Fruit fly (Drosophila melanogaster) whole organism, embryonic: ENCODE results near the gene xmas.

Experiments used
- CG10431 ChIP-seq: fragments of 200-800 bp; sonication (Bioruptor generic); optimal IDR thresholded peaks from 3 replicates; lab custom pipeline; 2018; ENCODE audit warnings: missing biosample characterization, mild to moderate bottlenecking, missing genetic modification characterization
- CG11695 ChIP-seq: fragments of 200-800 bp; sonication (Bioruptor generic); IDR thresholded peaks from 3 replicates; pipeline ENCODE4 v1.3.6; 2022; ENCODE audit warnings: missing biosample characterization, missing genetic modification characterization
- CG13424 ChIP-seq: fragments of 200-800 bp; sonication (Bioruptor generic); optimal IDR thresholded peaks from 2 replicates; lab custom pipeline; 2019; ENCODE audit warnings: missing biosample characterization, mild to moderate bottlenecking, missing genetic modification characterization, moderate library complexity
- CG14710 ChIP-seq: fragments of 200-800 bp; sonication (Bioruptor generic); optimal IDR thresholded peaks from 3 replicates; lab custom pipeline; 2019; ENCODE audit warnings: missing biosample characterization, mild to moderate bottlenecking, missing genetic modification characterization, moderate library complexity
- CG1647 ChIP-seq: fragments of 200-800 bp; sonication (Bioruptor generic); optimal IDR thresholded peaks from 3 replicates; lab custom pipeline; 2016; ENCODE audit warnings: missing biosample characterization, missing genetic modification characterization
- CG17385 ChIP-seq: fragments of 200-800 bp; sonication (Bioruptor generic); optimal IDR thresholded peaks from 3 replicates; lab custom pipeline; 2018; ENCODE audit warnings: missing biosample characterization, mild to moderate bottlenecking, missing genetic modification characterization
- CG17612 ChIP-seq: fragments of 200-800 bp; sonication (Bioruptor generic); IDR thresholded peaks from 2 replicates; pipeline ENCODE4 v1.3.6; 2022; ENCODE audit warnings: missing biosample characterization, missing genetic modification characterization
- CG2712 ChIP-seq: fragments of 200-800 bp; optimal IDR thresholded peaks from 3 replicates; lab custom pipeline; 2019; ENCODE audit warnings: missing biosample characterization, mild to moderate bottlenecking, missing genetic modification characterization, moderate library complexity
- CG32532 ChIP-seq: fragments of 200-800 bp; sonication (Bioruptor generic); IDR thresholded peaks from 2 replicates; pipeline ENCODE4 v1.3.6; 2022; ENCODE audit warnings: missing biosample characterization, missing genetic modification characterization
- CG34376 ChIP-seq: fragments of 200-800 bp; sonication (Bioruptor generic); optimal IDR thresholded peaks from 2 replicates; lab custom pipeline; 2018; ENCODE audit warnings: missing biosample characterization, mild to moderate bottlenecking, missing genetic modification characterization
- CG43689 ChIP-seq: fragments of 200-800 bp; sonication (Bioruptor generic); IDR thresholded peaks from 2 replicates; pipeline ENCODE4 v1.3.6; 2022; ENCODE audit warnings: missing biosample characterization, missing genetic modification characterization
- CG4617 ChIP-seq: fragments of 200-800 bp; sonication (Bioruptor generic); optimal IDR thresholded peaks from 3 replicates; lab custom pipeline; 2016; ENCODE audit warnings: missing biosample characterization, missing genetic modification characterization, borderline replicate concordance
- CG7357 ChIP-seq: fragments of 200-800 bp; sonication (Bioruptor generic); IDR thresholded peaks from 3 replicates; pipeline ENCODE4 v1.3.6; 2022; ENCODE audit warnings: missing biosample characterization, missing genetic modification characterization
- CoRest ChIP-seq: fragments of 200-800 bp; sonication (Bioruptor generic); optimal IDR thresholded peaks from 3 replicates; lab custom pipeline; 2018; ENCODE audit warnings: missing biosample characterization, mild to moderate bottlenecking, missing genetic modification characterization, moderate library complexity
- CrebB ChIP-seq: fragments of 200-800 bp; sonication (Bioruptor generic); optimal IDR thresholded peaks from 3 replicates; lab custom pipeline; 2018; ENCODE audit warnings: missing biosample characterization, mild to moderate bottlenecking, missing genetic modification characterization
- H2.0 ChIP-seq: fragments of 200-800 bp; sonication (Bioruptor generic); IDR thresholded peaks from 2 replicates; pipeline ENCODE4 v1.3.6; 2022; ENCODE audit warnings: missing biosample characterization, missing genetic modification characterization
- HLH3B ChIP-seq: fragments of 200-800 bp; sonication (Bioruptor generic); IDR thresholded peaks from 2 replicates; pipeline ENCODE4 v1.3.6; 2022; ENCODE audit warnings: missing biosample characterization, missing genetic modification characterization
- HLHmδ ChIP-seq: fragments of 200-800 bp; sonication (Bioruptor generic); optimal IDR thresholded peaks from 2 replicates; lab custom pipeline; 2018; ENCODE audit warnings: missing biosample characterization, mild to moderate bottlenecking, missing genetic modification characterization, moderate library complexity
- Myb ChIP-seq: fragments of 200-800 bp; sonication (Bioruptor generic); optimal IDR thresholded peaks from 2 replicates; lab custom pipeline; 2016; ENCODE audit warnings: missing biosample characterization, missing genetic modification characterization
- NfI ChIP-seq: fragments of 200-800 bp; sonication (Bioruptor generic); optimal IDR thresholded peaks from 3 replicates; lab custom pipeline; 2018; ENCODE audit warnings: missing biosample characterization, mild to moderate bottlenecking, missing genetic modification characterization, moderate library complexity
- Opbp ChIP-seq: fragments of 200-800 bp; sonication (Bioruptor generic); IDR thresholded peaks from 3 replicates; pipeline ENCODE4 v1.3.6; 2022; ENCODE audit warnings: missing biosample characterization, missing genetic modification characterization; ENCODE audit not compliant: partially characterized antibody
- Pdp1 ChIP-seq, 2 experiments: fragments of 200-800 bp; sonication (Bioruptor generic); optimal IDR thresholded peaks; 3 replicates each; lab custom pipeline; 2016; ENCODE audit warnings: missing biosample characterization in 2 of 2, missing genetic modification characterization in 2 of 2, mild to moderate bottlenecking in 1 of 2, moderate library complexity in 1 of 2
- Sry-δ ChIP-seq: fragments of 200-800 bp; sonication (Bioruptor generic); optimal IDR thresholded peaks from 2 replicates; lab custom pipeline; 2016; ENCODE audit warnings: missing biosample characterization, missing genetic modification characterization
- ara ChIP-seq: fragments of 200-800 bp; sonication (Bioruptor generic); IDR thresholded peaks from 2 replicates; pipeline ENCODE4 v1.3.6; 2022; ENCODE audit warnings: missing biosample characterization, missing genetic modification characterization
- ato ChIP-seq: fragments of 200-800 bp; sonication (Bioruptor generic); IDR thresholded peaks from 2 replicates; pipeline ENCODE4 v1.3.6; 2022; ENCODE audit warnings: missing biosample characterization, missing genetic modification characterization; ENCODE audit not compliant: partially characterized antibody
- bcd ChIP-seq: fragments of 200-800 bp; sonication (Bioruptor generic); optimal IDR thresholded peaks from 2 replicates; lab custom pipeline; 2017; ENCODE audit warnings: missing biosample characterization, mild to moderate bottlenecking, missing genetic modification characterization
- cg ChIP-seq: fragments of 200-800 bp; sonication (Bioruptor generic); optimal IDR thresholded peaks from 3 replicates; lab custom pipeline; 2019; ENCODE audit warnings: missing biosample characterization, mild to moderate bottlenecking, missing genetic modification characterization, moderate library complexity
- dan ChIP-seq: fragments of 200-800 bp; sonication (Bioruptor generic); IDR thresholded peaks from 2 replicates; pipeline ENCODE4 v1.3.6; 2022; ENCODE audit warnings: missing biosample characterization, missing genetic modification characterization
- en ChIP-seq: fragments of 200-800 bp; sonication (Bioruptor generic); optimal IDR thresholded peaks from 2 replicates; lab custom pipeline; 2016; ENCODE audit warnings: missing biosample characterization, missing genetic modification characterization
- eve ChIP-seq, 2 experiments: fragments of >200 bp; optimal IDR thresholded peaks; 2 replicates each; lab custom pipeline; 2017; ENCODE audit warnings: missing biosample characterization in 2 of 2, missing genetic modification characterization in 2 of 2
- gsb-n ChIP-seq: fragments of 200-800 bp; sonication (Bioruptor generic); optimal IDR thresholded peaks from 3 replicates; lab custom pipeline; 2018; ENCODE audit warnings: missing biosample characterization, mild to moderate bottlenecking, missing genetic modification characterization
- hbn ChIP-seq: fragments of 200-800 bp; sonication (Bioruptor generic); IDR thresholded peaks from 2 replicates; pipeline ENCODE4 v1.3.6; 2022; ENCODE audit warnings: missing biosample characterization, missing genetic modification characterization; ENCODE audit not compliant: partially characterized antibody
- jumu ChIP-seq: fragments of 200-800 bp; sonication (Bioruptor generic); optimal IDR thresholded peaks from 3 replicates; lab custom pipeline; 2016; ENCODE audit warnings: missing biosample characterization, missing genetic modification characterization
- knrl ChIP-seq: fragments of 200-800 bp; sonication (Bioruptor generic); IDR thresholded peaks from 3 replicates; pipeline ENCODE4 v1.3.6; 2022; ENCODE audit warnings: missing biosample characterization, missing genetic modification characterization; ENCODE audit not compliant: partially characterized antibody
- lola ChIP-seq, 3 experiments: fragments of >200 bp in 2 of 3; fragments of 200-800 bp in 1 of 3; sonication (Bioruptor generic) in 1 of 3; optimal IDR thresholded peaks; 2 replicates each; lab custom pipeline; 2017 to 2019; ENCODE audit warnings: missing biosample characterization in 3 of 3, missing genetic modification characterization in 3 of 3, mild to moderate bottlenecking in 1 of 3, moderate library complexity in 1 of 3
- maf-S ChIP-seq: fragments of 200-800 bp; sonication (Bioruptor generic); optimal IDR thresholded peaks from 2 replicates; lab custom pipeline; 2016; ENCODE audit warnings: missing biosample characterization, missing genetic modification characterization
- mld ChIP-seq: fragments of 200-800 bp; sonication (Bioruptor generic); IDR thresholded peaks from 3 replicates; pipeline ENCODE4 v1.3.6; 2022; ENCODE audit warnings: missing biosample characterization, missing genetic modification characterization; ENCODE audit not compliant: partially characterized antibody
- nmo ChIP-seq: fragments of 200-800 bp; sonication (Bioruptor generic); optimal IDR thresholded peaks from 2 replicates; lab custom pipeline; 2018; ENCODE audit warnings: missing biosample characterization, mild to moderate bottlenecking, missing genetic modification characterization, moderate library complexity
- rib ChIP-seq: fragments of 200-800 bp; sonication (Bioruptor generic); IDR thresholded peaks from 2 replicates; pipeline ENCODE4 v1.3.6; 2022; ENCODE audit warnings: missing biosample characterization, missing genetic modification characterization
- scrt ChIP-seq: fragments of 200-800 bp; sonication (Bioruptor generic); optimal IDR thresholded peaks from 2 replicates; lab custom pipeline; 2018; ENCODE audit warnings: missing biosample characterization, mild to moderate bottlenecking, missing genetic modification characterization, moderate library complexity
- sens ChIP-seq: fragments of 200-800 bp; sonication (Bioruptor generic); peaks from one replicate; lab custom pipeline; 2016; ENCODE audit warnings: missing biosample characterization, missing genetic modification characterization
- sisA ChIP-seq: fragments of 200-800 bp; sonication (Bioruptor generic); IDR thresholded peaks from 2 replicates; pipeline ENCODE4 v1.3.6; 2022; ENCODE audit warnings: missing biosample characterization, missing genetic modification characterization
- slp2 ChIP-seq: fragments of 200-800 bp; sonication (Bioruptor generic); optimal IDR thresholded peaks from 2 replicates; lab custom pipeline; 2016; ENCODE audit warnings: missing biosample characterization, missing genetic modification characterization
- sna ChIP-seq: fragments of 200-800 bp; sonication (Bioruptor generic); IDR thresholded peaks from 2 replicates; pipeline ENCODE4 v1.3.6; 2022; ENCODE audit warnings: missing biosample characterization, missing genetic modification characterization; ENCODE audit not compliant: partially characterized antibody
- sug ChIP-seq: fragments of 200-800 bp; optimal IDR thresholded peaks from 2 replicates; lab custom pipeline; 2019; ENCODE audit warnings: missing biosample characterization, mild to moderate bottlenecking, missing genetic modification characterization, moderate library complexity
- unpg ChIP-seq: fragments of 200-800 bp; sonication (Bioruptor generic); optimal IDR thresholded peaks from 3 replicates; lab custom pipeline; 2018; ENCODE audit warnings: missing biosample characterization, mild to moderate bottlenecking, missing genetic modification characterization, moderate library complexity
- usp ChIP-seq: fragments of >200 bp; optimal IDR thresholded peaks from 2 replicates; lab custom pipeline; 2017; ENCODE audit warnings: missing biosample characterization, missing genetic modification characterization
- wdn ChIP-seq: fragments of 200-800 bp; sonication (Bioruptor generic); IDR thresholded peaks from 2 replicates; pipeline ENCODE4 v1.3.6; 2022; ENCODE audit warnings: missing biosample characterization, missing genetic modification characterization
- wek ChIP-seq: fragments of 200-800 bp; sonication (Bioruptor generic); optimal IDR thresholded peaks from 3 replicates; lab custom pipeline; 2018; ENCODE audit warnings: missing biosample characterization, mild to moderate bottlenecking, missing genetic modification characterization, moderate library complexity
- z ChIP-seq: fragments of 200-800 bp; sonication (Bioruptor generic); IDR thresholded peaks from 3 replicates; pipeline ENCODE4 v1.3.6; 2022; ENCODE audit warnings: missing biosample characterization, missing genetic modification characterization

xmas gene

DNA sequence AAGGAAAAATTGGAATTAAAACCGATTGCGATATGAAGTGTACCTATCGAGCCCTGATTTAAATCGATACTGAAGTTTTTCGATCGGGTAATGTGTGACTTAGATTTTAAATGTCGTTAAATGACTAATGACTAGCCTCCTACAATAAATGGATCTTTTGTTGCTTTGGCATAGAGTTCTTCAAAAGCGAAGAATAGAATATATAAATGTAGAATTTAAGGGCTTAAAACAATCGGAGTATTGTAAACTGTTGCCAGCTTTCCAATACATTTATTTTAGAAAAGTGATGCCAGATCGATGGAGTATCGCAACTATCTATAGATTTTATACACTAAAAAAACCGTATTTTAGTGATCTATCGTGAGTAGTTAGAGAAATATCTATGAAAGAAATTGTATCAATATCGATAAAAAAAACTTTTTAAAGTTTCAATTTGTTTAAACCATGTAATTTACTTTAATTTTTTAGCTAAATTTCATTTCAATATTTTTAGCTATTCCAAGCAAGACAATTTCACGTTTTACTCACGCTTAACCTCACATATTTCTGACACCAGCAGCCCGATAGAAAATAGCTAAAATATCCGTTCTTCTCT lies 16.1 kb downstream of the xmas start, which contains the start of the genes mei-217 and mei-218 (continued):
- TF ChIP-seq knrl (peak; percentile 71; the same call in 2 of the 3 replicates), maf-S (no peak), rib (GFP tag; lab: Robert Waterston, UW) (no peak), CG32532 (0 out of 2 replicates have a peak, but pooled peaks have one; percentile 17), sna (GFP tag; lab: Robert Waterston, UW) (peak; percentile 66), sisA (GFP tag; lab: Robert Waterston, UW) (no peak), unpg (no peak), HLHmδ (GFP tag; lab: Kevin White, UChicago) (no peak), dan (GFP tag; lab: Robert Waterston, UW) (no peak), en (GFP tag; lab: Kevin White, UChicago) (no peak), CG14710 (tag; lab: Kevin White, UChicago) (peak; percentile 62), HLH3B (GFP tag; lab: Robert Waterston, UW) (no peak), CG17612 (GFP tag; lab: Robert Waterston, UW) (no peak), CG1647 (GFP tag; lab: Kevin White, UChicago) (no peak), CG4617 (peak; percentile 4), Opbp (GFP tag; lab: Robert Waterston, UW) (peak; percentile 26; the same call in 1 of the 3 replicates), ato (no peak), mld (GFP tag; lab: Robert Waterston, UW) (no peak), lola (GFP tag; optimal IDR thresholded peaks at IDR 0.05; lab: Kevin White, UChicago) (no peak), CG34376 (GFP tag; lab: Kevin White, UChicago) (no peak), ara (GFP tag; lab: Robert Waterston, UW) (no peak), Sry-δ (GFP tag; lab: Kevin White, UChicago) (peak; percentile 80), gsb-n (tag; lab: Kevin White, UChicago) (no peak), NfI (GFP tag; lab: Kevin White, UChicago) (no peak), eve (GFP tag; optimal IDR thresholded peaks at IDR 0.05; lab: Kevin White, UChicago) (no peak), CoRest (tag; lab: Kevin White, UChicago) (no peak), Myb (GFP tag; lab: Kevin White, UChicago) (peak; percentile 1), CrebB (tag; lab: Kevin White, UChicago) (no peak), CG43689 (GFP tag; lab: Robert Waterston, UW) (no peak), sug (tag; lab: Kevin White, UChicago) (peak; percentile 34), hbn (peak; percentile 68), jumu (GFP tag; lab: Kevin White, UChicago) (no peak), CG13424 (tag; lab: Kevin White, UChicago) (peak; percentile 32), H2.0 (GFP tag; lab: Robert Waterston, UW) (no peak), CG10431 (GFP tag; lab: Kevin White, UChicago) (no peak), bcd (no peak), CG11695 (GFP tag; lab: Robert Waterston, UW) (no peak), wdn (GFP tag; lab: Robert Waterston, UW) (no peak), CG2712 (no peak), cg (no peak), CG7357 (GFP tag; lab: Robert Waterston, UW) (no peak), scrt (GFP tag; lab: Kevin White, UChicago) (no peak), slp2 (GFP tag; lab: Kevin White, UChicago) (no peak), nmo (GFP tag; lab: Kevin White, UChicago) (no peak), Pdp1 (GFP tag; optimal IDR thresholded peaks at IDR 0.05; lab: Kevin White, UChicago) (peak in 1 of 2 experiments; percentile 14), z (no peak), usp (GFP tag; lab: Kevin White, UChicago) (no peak), wek (GFP tag; lab: Kevin White, UChicago) (no peak), CG17385 (GFP tag; lab: Kevin White, UChicago) (no peak), sens (GFP tag; lab: Kevin White, UChicago) (peak; percentile 84)
